Worm (Caenorhabditis elegans) whole organism, young adult: Measurements from ENCODE around the gene sdpn-1.

Experiments
- aptf-2 ChIP-seq: fragments of 200-800 bp; sonication (Bioruptor generic); conservative IDR thresholded peaks from 2 replicates; pipeline ENCODE4 v1.3.6; 2022; ENCODE audit warnings: missing genetic modification reagents, missing genetic modification characterization, missing compliant biosample characterization
- nfya-1 ChIP-seq: sonication (generic microtip); optimal IDR thresholded peaks from 2 replicates; lab custom pipeline; 2017; ENCODE audit warnings: antibody characterized with exemption, missing compliant biosample characterization, missing genetic modification characterization, borderline replicate concordance; ENCODE audit not compliant: insufficient read depth
- nhr-179 ChIP-seq: sonication (generic microtip); optimal IDR thresholded peaks from 2 replicates; lab custom pipeline; 2016; ENCODE audit warnings: mild to moderate bottlenecking, missing genetic modification characterization, missing compliant biosample characterization
- ztf-22 ChIP-seq: fragments of 200-800 bp; sonication (Bioruptor generic); optimal IDR thresholded peaks from 2 replicates; lab custom pipeline; 2018; ENCODE audit warnings: mild to moderate bottlenecking, missing genetic modification characterization, moderate library complexity, missing compliant biosample characterization

DNA sequence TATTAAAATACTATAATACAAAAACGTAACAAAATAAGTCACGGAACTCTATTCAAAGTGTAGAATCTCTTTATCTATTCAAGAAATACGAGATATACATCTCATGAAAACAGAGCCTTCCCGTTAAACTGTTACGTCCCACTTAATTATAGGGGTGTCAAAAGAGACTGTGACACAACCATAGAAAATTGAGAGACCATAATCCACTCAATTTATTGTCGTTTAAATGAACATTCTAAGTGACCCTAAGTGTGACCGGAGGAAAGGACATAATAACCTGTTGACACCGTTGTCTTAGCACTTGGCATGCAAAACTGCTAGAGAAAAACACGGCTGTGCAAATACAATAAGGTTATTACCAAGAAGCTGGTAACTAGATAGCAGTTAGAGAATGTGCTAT lies 29.5 kb downstream of the sdpn-1 start:
- TF ChIP-seq nhr-179 (tag; lab: Kevin White, UChicago) (no peak), ztf-22 (GFP tag; lab: Kevin White, UChicago) (no peak), nfya-1 (tag; lab: Kevin White, UChicago) (no peak), aptf-2 (GFP tag; lab: Robert Waterston, UW) (no peak)
